Fruit fly (Drosophila melanogaster) whole organism, embryonic: ENCODE measurements around the gene Lsd-1.

ENCODE experiments used
- Awh ChIP-seq: fragments of 200-800 bp; sonication (Bioruptor generic); IDR thresholded peaks from 2 replicates; pipeline ENCODE4, ENCODE4 v1.3.6; 2022; ENCODE audit warnings: missing biosample characterization, missing genetic modification characterization
- C15 ChIP-seq: fragments of 200-800 bp; sonication (Bioruptor generic); IDR thresholded peaks from 3 replicates; pipeline ENCODE4 v1.3.6; 2022; ENCODE audit warnings: missing biosample characterization, missing genetic modification characterization
- CG10209 ChIP-seq: fragments of 200-800 bp; sonication (Bioruptor generic); optimal IDR thresholded peaks from 3 replicates; lab custom pipeline; 2017; ENCODE audit warnings: missing biosample characterization, mild to moderate bottlenecking, missing genetic modification characterization, missing genetic modification reagents
- CG10431 ChIP-seq: fragments of 200-800 bp; sonication (Bioruptor generic); optimal IDR thresholded peaks from 3 replicates; lab custom pipeline; 2018; ENCODE audit warnings: missing biosample characterization, mild to moderate bottlenecking, missing genetic modification characterization
- CG11398 ChIP-seq: fragments of 200-800 bp; sonication (Bioruptor generic); optimal IDR thresholded peaks from 2 replicates; lab custom pipeline; 2016; ENCODE audit warnings: missing biosample characterization, missing genetic modification characterization
- CG12104 ChIP-seq: fragments of 200-800 bp; sonication (Bioruptor generic); optimal IDR thresholded peaks from 3 replicates; lab custom pipeline; 2016; ENCODE audit warnings: missing biosample characterization, missing genetic modification characterization
- CG1233 ChIP-seq: fragments of 200-800 bp; sonication (Bioruptor generic); optimal IDR thresholded peaks from 4 replicates; lab custom pipeline; 2018; ENCODE audit warnings: missing biosample characterization, mild to moderate bottlenecking, missing genetic modification characterization
- CG13296 ChIP-seq: fragments of 200-800 bp; sonication (Bioruptor generic); optimal IDR thresholded peaks from 3 replicates; lab custom pipeline; 2018; ENCODE audit warnings: missing biosample characterization, mild to moderate bottlenecking, missing genetic modification characterization
- CG13894 ChIP-seq: fragments of 200-800 bp; sonication (Bioruptor generic); optimal IDR thresholded peaks from 3 replicates; lab custom pipeline; 2018; ENCODE audit warnings: missing biosample characterization, mild to moderate bottlenecking, missing genetic modification characterization, moderate library complexity
- CG14014 ChIP-seq: fragments of 200-800 bp; sonication (Bioruptor generic); IDR thresholded peaks from 2 replicates; pipeline ENCODE4 v1.3.6; 2022; ENCODE audit warnings: missing biosample characterization, missing genetic modification characterization
- CG15073 ChIP-seq: fragments of 200-800 bp; sonication (Bioruptor generic); optimal IDR thresholded peaks from 2 replicates; lab custom pipeline; 2016; ENCODE audit warnings: missing biosample characterization, missing genetic modification characterization
- CG15269 ChIP-seq: fragments of 200-800 bp; sonication (Bioruptor generic); optimal IDR thresholded peaks from 2 replicates; lab custom pipeline; 2018; ENCODE audit warnings: missing biosample characterization, mild to moderate bottlenecking, missing genetic modification characterization, moderate library complexity
- CG1529 ChIP-seq: fragments of 200-800 bp; sonication (Bioruptor generic); optimal IDR thresholded peaks from 3 replicates; lab custom pipeline; 2018; ENCODE audit warnings: missing biosample characterization, missing genetic modification characterization
- CG16779 ChIP-seq: fragments of 200-800 bp; sonication (Bioruptor generic); IDR thresholded peaks from 2 replicates; pipeline ENCODE4 v1.3.6; 2022; ENCODE audit warnings: missing biosample characterization, missing genetic modification characterization
- CG30431 ChIP-seq: fragments of 200-800 bp; sonication (Bioruptor generic); optimal IDR thresholded peaks from 2 replicates; lab custom pipeline; 2017; ENCODE audit warnings: missing biosample characterization, missing genetic modification characterization
- CG3163 ChIP-seq: fragments of 200-800 bp; sonication (Bioruptor generic); optimal IDR thresholded peaks from 3 replicates; lab custom pipeline; 2016; ENCODE audit warnings: missing biosample characterization, missing genetic modification characterization
- CG32767 ChIP-seq: fragments of 200-800 bp; sonication (Bioruptor generic); IDR thresholded peaks from 2 replicates; pipeline ENCODE4 v1.3.6; 2022; ENCODE audit warnings: missing biosample characterization, missing genetic modification characterization
- CG42726 ChIP-seq: fragments of 200-800 bp; sonication (Bioruptor generic); IDR thresholded peaks from 2 replicates; pipeline ENCODE4 v1.3.6; 2022; ENCODE audit warnings: missing biosample characterization, missing genetic modification characterization; ENCODE audit not compliant: partially characterized antibody
- CG4328 ChIP-seq: fragments of 200-800 bp; sonication (Bioruptor generic); optimal IDR thresholded peaks from 3 replicates; lab custom pipeline; 2017; ENCODE audit warnings: missing biosample characterization, missing genetic modification reagents, missing genetic modification characterization
- CG43689 ChIP-seq: fragments of 200-800 bp; sonication (Bioruptor generic); IDR thresholded peaks from 2 replicates; pipeline ENCODE4 v1.3.6; 2022; ENCODE audit warnings: missing biosample characterization, missing genetic modification characterization
- CG4730 ChIP-seq: fragments of 200-800 bp; sonication (Bioruptor generic); IDR thresholded peaks from 2 replicates; pipeline ENCODE4 v1.3.6; 2022; ENCODE audit warnings: missing biosample characterization, missing genetic modification characterization
- CG4820 ChIP-seq: fragments of 200-800 bp; sonication (Bioruptor generic); optimal IDR thresholded peaks from 3 replicates; lab custom pipeline; 2016; ENCODE audit warnings: missing biosample characterization, missing genetic modification characterization
- CG9797 ChIP-seq: fragments of 200-800 bp; sonication (Bioruptor generic); optimal IDR thresholded peaks from 3 replicates; lab custom pipeline; 2018; ENCODE audit warnings: missing biosample characterization, mild to moderate bottlenecking, missing genetic modification characterization
- Camta ChIP-seq: fragments of 200-800 bp; sonication (Bioruptor generic); optimal IDR thresholded peaks from 2 replicates; lab custom pipeline; 2016; ENCODE audit warnings: missing biosample characterization, missing genetic modification characterization
- CoRest ChIP-seq: fragments of 200-800 bp; sonication (Bioruptor generic); optimal IDR thresholded peaks from 3 replicates; lab custom pipeline; 2018; ENCODE audit warnings: missing biosample characterization, mild to moderate bottlenecking, missing genetic modification characterization, moderate library complexity
- Dbx ChIP-seq: fragments of 200-800 bp; sonication (Bioruptor generic); IDR thresholded peaks from 3 replicates; pipeline ENCODE4 v1.3.6; 2022; ENCODE audit warnings: missing biosample characterization, missing genetic modification characterization
- Dll ChIP-seq: fragments of 200-800 bp; sonication (Bioruptor generic); IDR thresholded peaks from 4 replicates; pipeline ENCODE4 v1.3.6; 2022; ENCODE audit warnings: missing biosample characterization, missing genetic modification characterization; ENCODE audit not compliant: partially characterized antibody
- HLHmδ ChIP-seq: fragments of 200-800 bp; sonication (Bioruptor generic); optimal IDR thresholded peaks from 2 replicates; lab custom pipeline; 2018; ENCODE audit warnings: missing biosample characterization, mild to moderate bottlenecking, missing genetic modification characterization, moderate library complexity
- Lhr ChIP-seq: fragments of 200-800 bp; sonication (Bioruptor generic); optimal IDR thresholded peaks from 3 replicates; lab custom pipeline; 2017; ENCODE audit warnings: mild to moderate bottlenecking, missing biosample characterization, missing genetic modification reagents, missing genetic modification characterization
- Mad ChIP-seq: fragments of 200-800 bp; sonication (Bioruptor generic); optimal IDR thresholded peaks from 2 replicates; lab custom pipeline; 2016; ENCODE audit warnings: missing biosample characterization, missing genetic modification characterization
- Meics ChIP-seq: fragments of 200-800 bp; sonication (Bioruptor generic); optimal IDR thresholded peaks from 2 replicates; lab custom pipeline; 2017; ENCODE audit warnings: missing biosample characterization, mild to moderate bottlenecking, missing genetic modification characterization
- Mes4 ChIP-seq: fragments of 200-800 bp; sonication (Bioruptor generic); optimal IDR thresholded peaks from 2 replicates; lab custom pipeline; 2016; ENCODE audit warnings: missing biosample characterization, missing genetic modification characterization
- NC2β ChIP-seq: fragments of 200-800 bp; sonication (Bioruptor generic); optimal IDR thresholded peaks from 2 replicates; lab custom pipeline; 2016; ENCODE audit warnings: missing biosample characterization, missing genetic modification characterization
- Ssrp ChIP-seq: fragments of 200-800 bp; sonication (Bioruptor generic); optimal IDR thresholded peaks from 2 replicates; lab custom pipeline; 2018; ENCODE audit warnings: missing biosample characterization, mild to moderate bottlenecking, missing genetic modification characterization, moderate library complexity
- Xbp1 ChIP-seq: fragments of 200-800 bp; sonication (Bioruptor generic); optimal IDR thresholded peaks from 3 replicates; lab custom pipeline; 2016; ENCODE audit warnings: missing biosample characterization, mild to moderate bottlenecking, missing genetic modification characterization
- ac ChIP-seq: fragments of 200-800 bp; sonication (Bioruptor generic); optimal IDR thresholded peaks from 3 replicates; lab custom pipeline; 2017; ENCODE audit warnings: missing biosample characterization, mild to moderate bottlenecking, missing genetic modification characterization
- caup ChIP-seq: fragments of 200-800 bp; sonication (Bioruptor generic); optimal IDR thresholded peaks from 3 replicates; lab custom pipeline; 2017; ENCODE audit warnings: missing biosample characterization, mild to moderate bottlenecking, missing genetic modification characterization, moderate library complexity; ENCODE audit not compliant: severe bottlenecking
- disco-r ChIP-seq: fragments of 200-800 bp; sonication (Bioruptor generic); optimal IDR thresholded peaks from 2 replicates; lab custom pipeline; 2016; ENCODE audit warnings: missing biosample characterization, missing genetic modification characterization
- dmrt11E ChIP-seq: fragments of 200-800 bp; sonication (Bioruptor generic); optimal IDR thresholded peaks from 3 replicates; lab custom pipeline; 2018; ENCODE audit warnings: missing biosample characterization, mild to moderate bottlenecking, missing genetic modification characterization, moderate library complexity
- fru ChIP-seq: fragments of >200 bp; optimal IDR thresholded peaks from 2 replicates; lab custom pipeline; 2017
- gcm ChIP-seq: fragments of 200-800 bp; sonication (Bioruptor generic); optimal IDR thresholded peaks from 2 replicates; lab custom pipeline; 2019; ENCODE audit warnings: missing biosample characterization, mild to moderate bottlenecking, missing genetic modification characterization, moderate library complexity
- gfzf ChIP-seq: fragments of 200-800 bp; sonication (Bioruptor generic); optimal IDR thresholded peaks from 2 replicates; lab custom pipeline; 2016; ENCODE audit warnings: missing biosample characterization, mild to moderate bottlenecking, missing genetic modification characterization, moderate library complexity
- jing ChIP-seq: fragments of 200-800 bp; sonication (Bioruptor generic); optimal IDR thresholded peaks from 2 replicates; lab custom pipeline; 2018; ENCODE audit warnings: missing biosample characterization, mild to moderate bottlenecking, missing genetic modification characterization
- slbo ChIP-seq: fragments of 200-800 bp; sonication (Bioruptor generic); IDR thresholded peaks from 2 replicates; pipeline ENCODE4 v1.3.6; 2022; ENCODE audit warnings: missing biosample characterization, missing genetic modification characterization
- ssp ChIP-seq: fragments of 200-800 bp; sonication (Bioruptor generic); IDR thresholded peaks from 2 replicates; pipeline ENCODE4 v1.3.6; 2022; ENCODE audit warnings: missing biosample characterization, missing genetic modification characterization
- trem ChIP-seq: fragments of 200-800 bp; optimal IDR thresholded peaks from 3 replicates; lab custom pipeline; 2019; ENCODE audit warnings: missing biosample characterization, mild to moderate bottlenecking, missing genetic modification characterization, moderate library complexity
- tup ChIP-seq: fragments of 200-800 bp; sonication (Bioruptor generic); optimal IDR thresholded peaks from 2 replicates; lab custom pipeline; 2016; ENCODE audit warnings: missing biosample characterization, mild to moderate bottlenecking, missing genetic modification characterization, moderate library complexity
- twi ChIP-seq: fragments of 200-800 bp; optimal IDR thresholded peaks from 2 replicates; lab custom pipeline; 2019; ENCODE audit warnings: missing biosample characterization, mild to moderate bottlenecking, missing genetic modification characterization, moderate library complexity
- vvl ChIP-seq: fragments of 200-800 bp; sonication (Bioruptor generic); IDR thresholded peaks from 2 replicates; pipeline ENCODE4 v1.3.6; 2022; ENCODE audit warnings: missing biosample characterization, missing genetic modification characterization
- wdn ChIP-seq: fragments of 200-800 bp; sonication (Bioruptor generic); IDR thresholded peaks from 2 replicates; pipeline ENCODE4 v1.3.6; 2022; ENCODE audit warnings: missing biosample characterization, missing genetic modification characterization
- zfh2 ChIP-seq: fragments of 200-800 bp; sonication (Bioruptor generic); optimal IDR thresholded peaks from 2 replicates; lab custom pipeline; 2016; ENCODE audit warnings: missing biosample characterization, missing genetic modification characterization

Gene Lsd-1

dm6 chr3R:23767417-23767853 lies 3.8 kb downstream of the Lsd-1 start, which contains the start of the genes CG10214 and CG10375 (continued):
- TF ChIP-seq CG13296 (GFP tag; lab: Kevin White, UChicago): peak; percentile 31
- peak; percentile 35 for TF ChIP-seq Ssrp (tag; lab: Kevin White, UChicago)
- peak; percentile 76 for TF ChIP-seq Meics
- TF ChIP-seq HLHmδ (GFP tag; lab: Kevin White, UChicago): no peak
- TF ChIP-seq CG43689 (GFP tag; lab: Robert Waterston, UW): no peak
- no peak for TF ChIP-seq C15
- TF ChIP-seq CG11398: peak; percentile 64
- no peak for TF ChIP-seq CG10431
- TF ChIP-seq CG15073: peak; percentile 29
- TF ChIP-seq CG16779 (GFP tag; lab: Robert Waterston, UW): no peak
- peak; percentile 64 for TF ChIP-seq dmrt11E (tag; lab: Kevin White, UChicago)
- peak; percentile 49 for TF ChIP-seq CG1233 (GFP tag; lab: Kevin White, UChicago)
- peak; percentile 18; the same call in 1 of the 2 replicates for TF ChIP-seq Awh (GFP tag; lab: Robert Waterston, UW)
- TF ChIP-seq twi: peak; percentile 85
- peak; percentile 24 for TF ChIP-seq CG1529 (GFP tag; lab: Kevin White, UChicago)
- TF ChIP-seq trem (tag; lab: Kevin White, UChicago): peak; percentile 90
- peak; percentile 75 for TF ChIP-seq CG15269
- peak; percentile 42 for TF ChIP-seq CG4328 (GFP tag; lab: Kevin White, UChicago)
- TF ChIP-seq CoRest (tag; lab: Kevin White, UChicago): peak; percentile 70
- TF ChIP-seq ac: no peak
- TF ChIP-seq CG9797 (GFP tag; lab: Kevin White, UChicago): peak; percentile 98
- peak; percentile 32; the same call in 1 of the 2 replicates for TF ChIP-seq CG32767
- peak; percentile 84 for TF ChIP-seq vvl (GFP tag; lab: Robert Waterston, UW)
- peak; percentile 52; the same call in 1 of the 2 replicates for TF ChIP-seq wdn (GFP tag; lab: Robert Waterston, UW)
- TF ChIP-seq tup: peak; percentile 46
- peak; percentile 61; the same call in 2 of the 4 replicates for TF ChIP-seq Dll (GFP tag; lab: Robert Waterston, UW)
- TF ChIP-seq CG42726 (GFP tag; lab: Robert Waterston, UW): no peak
- TF ChIP-seq CG14014 (GFP tag; lab: Robert Waterston, UW): 0 out of 2 replicates have a peak, but pooled peaks have one; percentile 40
- peak; percentile 51; the same call in 1 of the 2 replicates for TF ChIP-seq ssp (GFP tag; lab: Robert Waterston, UW)
- peak; percentile 66 for TF ChIP-seq Mes4 (GFP tag; lab: Kevin White, UChicago)
- peak; percentile 27 for TF ChIP-seq CG12104
- peak; percentile 46 for TF ChIP-seq CG30431 (GFP tag; lab: Kevin White, UChicago)
- TF ChIP-seq gfzf: peak; percentile 94
- TF ChIP-seq Lhr: peak; percentile 53
- TF ChIP-seq disco-r (GFP tag; lab: Kevin White, UChicago): peak; percentile 59
- TF ChIP-seq Dbx (GFP tag; lab: Robert Waterston, UW): peak; percentile 73; the same call in 2 of the 3 replicates
- TF ChIP-seq caup (GFP tag; lab: Kevin White, UChicago): peak; percentile 70
- TF ChIP-seq CG4820 (GFP tag; lab: Kevin White, UChicago): peak; percentile 70
- TF ChIP-seq CG13894: peak; percentile 63
- TF ChIP-seq jing (GFP tag; lab: Kevin White, UChicago): no peak
- peak; percentile 41 for TF ChIP-seq gcm
- no peak for TF ChIP-seq fru (lab: Kevin White, UChicago)
- TF ChIP-seq Xbp1 (GFP tag; lab: Kevin White, UChicago): peak; percentile 83
- TF ChIP-seq CG3163 (GFP tag; lab: Kevin White, UChicago): peak; percentile 47
- TF ChIP-seq zfh2 (GFP tag; lab: Kevin White, UChicago): peak; percentile 82
- TF ChIP-seq NC2β (GFP tag; lab: Kevin White, UChicago): peak; percentile 83
- TF ChIP-seq Camta (GFP tag; lab: Kevin White, UChicago): peak; percentile 78
- peak; percentile 84 for TF ChIP-seq slbo
- TF ChIP-seq Mad (GFP tag; lab: Kevin White, UChicago): peak; percentile 65
- TF ChIP-seq CG4730: no peak
- TF ChIP-seq CG10209: peak; percentile 57
